Worm (Caenorhabditis elegans) whole organism, mixed stage, embryonic: Measurements from ENCODE around the gene ndc-80.

Experiments
- M03D4.4 ChIP-seq: sonication (generic microtip); optimal IDR thresholded peaks from 2 replicates; lab custom pipeline; 2017; ENCODE audit warnings: mild to moderate bottlenecking, missing genetic modification characterization, missing compliant biosample characterization
- bed-3 ChIP-seq: fragments of 200-800 bp; sonication (Bioruptor generic); optimal IDR thresholded peaks from 3 replicates; lab custom pipeline; 2018; ENCODE audit warnings: mild to moderate bottlenecking, missing genetic modification characterization, moderate library complexity, missing compliant biosample characterization
- blmp-1 ChIP-seq: fragments of 150-350 bp; optimal IDR thresholded peaks from 2 replicates; lab custom pipeline; 2014; ENCODE audit warnings: missing biosample characterization, missing genetic modification characterization
- ceh-43 ChIP-seq: fragments of 200-800 bp; sonication (Bioruptor generic); optimal IDR thresholded peaks from 2 replicates; lab custom pipeline; 2018; ENCODE audit warnings: mild to moderate bottlenecking, missing genetic modification characterization, moderate library complexity, missing compliant biosample characterization
- ceh-83 ChIP-seq: fragments of 200-800 bp; sonication (Bioruptor generic); optimal IDR thresholded peaks from 2 replicates; lab custom pipeline; 2018; ENCODE audit warnings: mild to moderate bottlenecking, missing genetic modification characterization, missing compliant biosample characterization
- ces-1 ChIP-seq: fragments of 150-350 bp; optimal IDR thresholded peaks from 2 replicates; lab custom pipeline; 2014; ENCODE audit warnings: missing biosample characterization, missing genetic modification reagents, missing genetic modification characterization
- cnd-1 ChIP-seq: fragments of 200-800 bp; sonication (Bioruptor generic); optimal IDR thresholded peaks from 2 replicates; lab custom pipeline; 2018; ENCODE audit warnings: mild to moderate bottlenecking, missing genetic modification characterization, missing compliant biosample characterization
- drap-1 ChIP-seq: fragments of 200-800 bp; sonication (Bioruptor generic); optimal IDR thresholded peaks from 3 replicates; lab custom pipeline; 2018; ENCODE audit warnings: mild to moderate bottlenecking, missing genetic modification characterization, missing compliant biosample characterization
- elt-1 ChIP-seq: sonication (generic microtip); optimal IDR thresholded peaks from 2 replicates; lab custom pipeline; 2017; ENCODE audit warnings: missing genetic modification characterization, mild to moderate bottlenecking, missing compliant biosample characterization, antibody characterized with exemption, moderate library complexity, borderline replicate concordance; ENCODE audit not compliant: insufficient read depth
- elt-3 ChIP-seq: fragments of 150-350 bp; optimal IDR thresholded peaks from 2 replicates; lab custom pipeline; 2014; ENCODE audit warnings: missing biosample characterization, missing genetic modification characterization
- flh-1 ChIP-seq: fragments of 200-800 bp; sonication (Bioruptor generic); optimal IDR thresholded peaks from 2 replicates; lab custom pipeline; 2018; ENCODE audit warnings: mild to moderate bottlenecking, missing genetic modification characterization, moderate library complexity, missing compliant biosample characterization
- ham-2 ChIP-seq: fragments of 200-800 bp; sonication (Bioruptor generic); optimal IDR thresholded peaks from 2 replicates; lab custom pipeline; 2018; ENCODE audit warnings: mild to moderate bottlenecking, missing genetic modification characterization, missing compliant biosample characterization
- hlh-1 ChIP-seq: fragments of 150-350 bp; optimal IDR thresholded peaks from 2 replicates; lab custom pipeline; 2014; ENCODE audit warnings: missing biosample characterization, missing genetic modification reagents, missing genetic modification characterization
- lin-13 ChIP-seq: fragments of 150-350 bp; optimal IDR thresholded peaks from 2 replicates; lab custom pipeline; 2014; ENCODE audit warnings: missing biosample characterization, missing genetic modification characterization
- lin-32 ChIP-seq: fragments of 200-800 bp; sonication (Bioruptor generic); optimal IDR thresholded peaks from 2 replicates; lab custom pipeline; 2018; ENCODE audit warnings: mild to moderate bottlenecking, missing genetic modification characterization, missing compliant biosample characterization
- lsy-2 ChIP-seq: fragments of 150-350 bp; optimal IDR thresholded peaks from 2 replicates; lab custom pipeline; 2014; ENCODE audit warnings: missing biosample characterization, missing genetic modification characterization
- mab-5 ChIP-seq: fragments of 150-350 bp; optimal IDR thresholded peaks from 2 replicates; lab custom pipeline; 2014; ENCODE audit warnings: missing biosample characterization, missing genetic modification characterization
- mep-1 ChIP-seq: fragments of 150-350 bp; optimal IDR thresholded peaks from 2 replicates; lab custom pipeline; 2017; ENCODE audit warnings: missing biosample characterization, missing genetic modification reagents, missing genetic modification characterization, inconsistent platforms
- mls-2 ChIP-seq: sonication (generic microtip); optimal IDR thresholded peaks from 2 replicates; lab custom pipeline; 2016; ENCODE audit warnings: mild to moderate bottlenecking, missing genetic modification characterization, moderate library complexity, missing compliant biosample characterization
- nhr-2 ChIP-seq: fragments of 150-350 bp; optimal IDR thresholded peaks from 2 replicates; lab custom pipeline; 2014; ENCODE audit warnings: missing biosample characterization, missing genetic modification characterization
- nhr-237 ChIP-seq: fragments of 150-350 bp; optimal IDR thresholded peaks from 2 replicates; lab custom pipeline; 2014; ENCODE audit warnings: missing biosample characterization, missing genetic modification characterization
- nhr-28 ChIP-seq: fragments of 150-350 bp; optimal IDR thresholded peaks from 2 replicates; lab custom pipeline; 2014; ENCODE audit warnings: missing biosample characterization, missing genetic modification characterization
- nhr-76 ChIP-seq: sonication (generic microtip); optimal IDR thresholded peaks from 2 replicates; lab custom pipeline; 2017; ENCODE audit warnings: missing biosample characterization, missing genetic modification characterization
- pha-4 ChIP-seq: fragments of 150-350 bp; optimal IDR thresholded peaks from 2 replicates; lab custom pipeline; 2018; ENCODE audit warnings: missing biosample characterization, missing genetic modification reagents, missing genetic modification characterization
- sem-2 ChIP-seq: fragments of 200-800 bp; sonication (Bioruptor generic); optimal IDR thresholded peaks from 2 replicates; lab custom pipeline; 2018; ENCODE audit warnings: mild to moderate bottlenecking, missing genetic modification characterization, missing compliant biosample characterization
- snpc-4 ChIP-seq: fragments of 150-350 bp; optimal IDR thresholded peaks from 2 replicates; lab custom pipeline; 2014; ENCODE audit warnings: missing biosample characterization, missing genetic modification characterization
- sptf-1 ChIP-seq: sonication (generic microtip); optimal IDR thresholded peaks from 2 replicates; lab custom pipeline; 2017; ENCODE audit warnings: mild to moderate bottlenecking, missing genetic modification characterization, moderate library complexity, missing compliant biosample characterization
- tbx-8 ChIP-seq: fragments of 200-800 bp; sonication (Bioruptor generic); optimal IDR thresholded peaks from 2 replicates; lab custom pipeline; 2018; ENCODE audit warnings: mild to moderate bottlenecking, missing genetic modification characterization, moderate library complexity, missing compliant biosample characterization
- unc-120 ChIP-seq: sonication (generic microtip); optimal IDR thresholded peaks from 2 replicates; lab custom pipeline; 2017; ENCODE audit warnings: missing genetic modification characterization, missing compliant biosample characterization; ENCODE audit not compliant: poor library complexity, severe bottlenecking
- unc-39 ChIP-seq: fragments of 150-350 bp; optimal IDR thresholded peaks from 2 replicates; lab custom pipeline; 2014; ENCODE audit warnings: missing biosample characterization, missing genetic modification characterization
- unc-62 ChIP-seq: fragments of 150-350 bp; optimal IDR thresholded peaks from 2 replicates; lab custom pipeline; 2014; ENCODE audit warnings: missing biosample characterization, missing genetic modification reagents, missing genetic modification characterization
- zip-8 ChIP-seq: fragments of 150-350 bp; optimal IDR thresholded peaks from 2 replicates; lab custom pipeline; 2014; ENCODE audit warnings: missing biosample characterization, missing genetic modification characterization
- ztf-11 ChIP-seq: fragments of 150-350 bp; optimal IDR thresholded peaks from 2 replicates; lab custom pipeline; 2014; ENCODE audit warnings: missing biosample characterization, missing genetic modification characterization

The ndc-80 gene

ce11 chrIV:10110870-10111269 is 24.9 kb downstream of the ndc-80 start:
- TF ChIP-seq M03D4.4 (tag; lab: Kevin White, UChicago): no peak

- no peak for TF ChIP-seq M03D4.4 (tag; lab: Kevin White, UChicago)
- no peak for TF ChIP-seq unc-120 (tag; lab: Kevin White, UChicago)
- no peak for TF ChIP-seq sptf-1 (tag; lab: Kevin White, UChicago)
- no peak for TF ChIP-seq nhr-76 (tag; lab: Kevin White, UChicago)
- TF ChIP-seq nhr-237 (tag; lab: Kevin White, UChicago): no peak
- TF ChIP-seq lsy-2 (tag; lab: Kevin White, UChicago): no peak
- TF ChIP-seq mep-1 (tag; lab: Kevin White, UChicago): no peak
- no peak for TF ChIP-seq unc-62
- TF ChIP-seq lin-13 (tag; lab: Kevin White, UChicago): no peak
- no peak for TF ChIP-seq cnd-1 (tag; lab: Kevin White, UChicago)
- TF ChIP-seq drap-1 (GFP tag; lab: Kevin White, UChicago): no peak
- TF ChIP-seq nhr-28: no peak
- TF ChIP-seq tbx-8 (GFP tag; lab: Kevin White, UChicago): no peak
- no peak for TF ChIP-seq flh-1 (GFP tag; lab: Kevin White, UChicago)
- TF ChIP-seq ztf-11: no peak
- no peak for TF ChIP-seq hlh-1
These were observed 25.5 kb downstream of the ndc-80 start, which contains the start of gene spch-1 for ce11 chrIV:10111441-10111840. TSS of gene spch-1 (minus strand) at chrIV:10111541.

ce11 chrIV:10112570-10112969 is 26.6 kb downstream of the ndc-80 start, which contains the start of gene nsph-3.2:
TSS of gene nsph-3.2 (plus strand) at chrIV:10112870.
- TF ChIP-seq ces-1 (GFP tag; lab: Kevin White, UChicago): no peak
- no peak for TF ChIP-seq ceh-43 (GFP tag; lab: Kevin White, UChicago)
- TF ChIP-seq unc-62: no peak
- no peak for TF ChIP-seq zip-8 (tag; lab: Kevin White, UChicago)
- TF ChIP-seq snpc-4 (tag; lab: Kevin White, UChicago): no peak
- TF ChIP-seq mls-2: no peak
- no peak for TF ChIP-seq lin-13 (tag; lab: Kevin White, UChicago)
- no peak for TF ChIP-seq lin-32 (GFP tag; lab: Kevin White, UChicago)
- no peak for TF ChIP-seq nhr-28
- no peak for TF ChIP-seq sem-2 (GFP tag; lab: Kevin White, UChicago)
- TF ChIP-seq M03D4.4 (tag; lab: Kevin White, UChicago): no peak
- TF ChIP-seq lsy-2 (tag; lab: Kevin White, UChicago): no peak
- no peak for TF ChIP-seq ceh-83
- TF ChIP-seq hlh-1: no peak
- TF ChIP-seq nhr-237 (tag; lab: Kevin White, UChicago): no peak
- TF ChIP-seq flh-1 (GFP tag; lab: Kevin White, UChicago): no peak
- no peak for TF ChIP-seq ham-2 (GFP tag; lab: Kevin White, UChicago)
- TF ChIP-seq blmp-1 (tag; lab: Kevin White, UChicago): no peak

ce11 chrIV:10115142-10115541 is 29.2 kb downstream of the ndc-80 start, which contains the start of gene C04G2.10:
TSS of gene C04G2.10 (plus strand) at chrIV:10115442.
- TF ChIP-seq mab-5 (tag; lab: Kevin White, UChicago) (no peak), bed-3 (GFP tag; lab: Kevin White, UChicago) (no peak), blmp-1 (tag; lab: Kevin White, UChicago) (no peak), sem-2 (GFP tag; lab: Kevin White, UChicago) (no peak), sptf-1 (tag; lab: Kevin White, UChicago) (no peak), lin-32 (GFP tag; lab: Kevin White, UChicago) (no peak), flh-1 (GFP tag; lab: Kevin White, UChicago) (no peak), drap-1 (GFP tag; lab: Kevin White, UChicago) (no peak)

ce11 chrIV:10116765-10117164 is 30.8 kb downstream of the ndc-80 start:
- no peak for TF ChIP-seq lsy-2 (tag; lab: Kevin White, UChicago)
- no peak for TF ChIP-seq unc-39 (tag; lab: Kevin White, UChicago)
- TF ChIP-seq bed-3 (GFP tag; lab: Kevin White, UChicago): no peak
- no peak for TF ChIP-seq ceh-43 (GFP tag; lab: Kevin White, UChicago)
- TF ChIP-seq cnd-1 (tag; lab: Kevin White, UChicago): no peak
- TF ChIP-seq nhr-2 (tag; lab: Kevin White, UChicago): no peak
- TF ChIP-seq flh-1 (GFP tag; lab: Kevin White, UChicago): no peak
- TF ChIP-seq tbx-8 (GFP tag; lab: Kevin White, UChicago): no peak
- no peak for TF ChIP-seq nhr-237 (tag; lab: Kevin White, UChicago)
- no peak for TF ChIP-seq mls-2
- no peak for TF ChIP-seq elt-1 (tag; lab: Kevin White, UChicago)
- TF ChIP-seq zip-8 (tag; lab: Kevin White, UChicago): no peak
- no peak for TF ChIP-seq ham-2 (GFP tag; lab: Kevin White, UChicago)
- TF ChIP-seq ztf-11: no peak
- no peak for TF ChIP-seq mab-5 (tag; lab: Kevin White, UChicago)
- no peak for TF ChIP-seq unc-62
- TF ChIP-seq pha-4: no peak
- TF ChIP-seq elt-3 (tag; lab: Kevin White, UChicago): no peak
